Worm (Caenorhabditis elegans): ENCODE results near the gene srxa-8.
A peak's percentile ranks its signal among the peaks of the same experiment; 100 is the strongest.

srxa-8 gene

ce11 chrX:13284091-13284490 lies 24.6 kb downstream of the srxa-8 start, which contains the start of gene cyp-14A4:
Gene cyp-14A4 (minus strand): TSS chrX:13284197.
- TF ChIP-seq ets-7 (tag; optimal IDR thresholded peaks at IDR 0.05) = no peak

- no peak for TF ChIP-seq ets-7 (tag; optimal IDR thresholded peaks at IDR 0.05)
- TF ChIP-seq hnd-1 (tag; optimal IDR thresholded peaks at IDR 0.05) = no peak
- TF ChIP-seq tbx-37 (GFP tag; conservative IDR thresholded peaks at IDR 0.05) = no peak
- no peak for TF ChIP-seq flt-1 (GFP tag; IDR thresholded peaks at IDR 0.05)
- TF ChIP-seq scrt-1 (GFP tag; IDR thresholded peaks at IDR 0.05) = no peak
- no peak for TF ChIP-seq ceh-36 (tag; optimal IDR thresholded peaks at IDR 0.05)
- no peak for TF ChIP-seq aly-1 (tag; optimal IDR thresholded peaks at IDR 0.05)
- TF ChIP-seq ama-1 (optimal IDR thresholded peaks at IDR 0.05) = no peak
- TF ChIP-seq tra-4 (tag; optimal IDR thresholded peaks at IDR 0.05) = no peak
- TF ChIP-seq pes-1 (GFP tag; IDR thresholded peaks at IDR 0.05) = no peak
- no peak for TF ChIP-seq hmg-4 (GFP tag; optimal IDR thresholded peaks at IDR 0.05)
- no peak for TF ChIP-seq sea-1 (GFP tag; conservative IDR thresholded peaks at IDR 0.05)
- TF ChIP-seq F13C5.2 (tag; optimal IDR thresholded peaks at IDR 0.05) = no peak
- TF ChIP-seq tbx-11 (GFP tag; IDR thresholded peaks at IDR 0.05) = no peak
- no peak for TF ChIP-seq B0310.2 (tag; optimal IDR thresholded peaks at IDR 0.05)
- no peak for TF ChIP-seq ceh-13 (GFP tag; optimal IDR thresholded peaks at IDR 0.05)
- no peak for TF ChIP-seq hmbx-1 (tag; optimal IDR thresholded peaks at IDR 0.05)
Observed at ce11 chrX:13283462-13283861, 25.2 kb downstream of the srxa-8 start.

- TF ChIP-seq flt-1 (GFP tag; IDR thresholded peaks at IDR 0.05) (no peak), hmbx-1 (tag; optimal IDR thresholded peaks at IDR 0.05) (no peak)
Observed at ce11 chrX:13278876-13279275, 29.8 kb downstream of the srxa-8 start, which contains the start of gene phf-33. Gene phf-33 (minus strand): TSS chrX:13278976.

ce11 chrX:13274102-13274501 lies 34.5 kb downstream of the srxa-8 start, which contains the start of gene cyp-14A3:
Gene cyp-14A3 (minus strand): TSS chrX:13274202.
- TF ChIP-seq tbx-11 (GFP tag; IDR thresholded peaks at IDR 0.05) (no peak), F13C5.2 (tag; optimal IDR thresholded peaks at IDR 0.05) (no peak), hmg-4 (GFP tag; optimal IDR thresholded peaks at IDR 0.05) (no peak), sea-1 (GFP tag; conservative IDR thresholded peaks at IDR 0.05) (no peak), pes-1 (GFP tag; IDR thresholded peaks at IDR 0.05) (no peak), tra-4 (tag; optimal IDR thresholded peaks at IDR 0.05) (no peak), B0310.2 (tag; optimal IDR thresholded peaks at IDR 0.05) (no peak)

ce11 chrX:13269586-13269985 lies 39.1 kb downstream of the srxa-8 start, which contains the start of gene cyp-14A2:
Gene cyp-14A2 (minus strand): TSS chrX:13269686.
- no peak for TF ChIP-seq scrt-1 (GFP tag; IDR thresholded peaks at IDR 0.05)
- no peak for TF ChIP-seq tbx-37 (GFP tag; conservative IDR thresholded peaks at IDR 0.05)
- TF ChIP-seq B0310.2 (tag; optimal IDR thresholded peaks at IDR 0.05) = no peak
- no peak for TF ChIP-seq hmg-4 (GFP tag; optimal IDR thresholded peaks at IDR 0.05)
- TF ChIP-seq tra-4 (tag; optimal IDR thresholded peaks at IDR 0.05) = no peak
- no peak for TF ChIP-seq ama-1 (optimal IDR thresholded peaks at IDR 0.05)
- TF ChIP-seq ceh-13 (GFP tag; optimal IDR thresholded peaks at IDR 0.05) = no peak
- TF ChIP-seq ets-7 (tag; optimal IDR thresholded peaks at IDR 0.05) = no peak
- TF ChIP-seq hnd-1 (tag; optimal IDR thresholded peaks at IDR 0.05) = no peak
- TF ChIP-seq aly-1 (tag; optimal IDR thresholded peaks at IDR 0.05) = no peak
- no peak for TF ChIP-seq sea-1 (GFP tag; conservative IDR thresholded peaks at IDR 0.05)

- TF ChIP-seq hmbx-1 (tag; optimal IDR thresholded peaks at IDR 0.05) (no peak), pes-1 (GFP tag; IDR thresholded peaks at IDR 0.05) (no peak), aly-1 (tag; optimal IDR thresholded peaks at IDR 0.05) (no peak), ceh-13 (GFP tag; optimal IDR thresholded peaks at IDR 0.05) (no peak), F13C5.2 (tag; optimal IDR thresholded peaks at IDR 0.05) (no peak), ets-7 (tag; optimal IDR thresholded peaks at IDR 0.05) (no peak), hmg-4 (GFP tag; optimal IDR thresholded peaks at IDR 0.05) (no peak), tbx-11 (GFP tag; IDR thresholded peaks at IDR 0.05) (no peak), flt-1 (GFP tag; IDR thresholded peaks at IDR 0.05) (no peak), sea-1 (GFP tag; conservative IDR thresholded peaks at IDR 0.05) (no peak)
Observed at ce11 chrX:13267230-13267629, 41.4 kb downstream of the srxa-8 start, which contains the start of gene cyp-14A1. Gene cyp-14A1 (minus strand): TSS chrX:13267355.

- TF ChIP-seq tbx-11 (GFP tag; IDR thresholded peaks at IDR 0.05) = peak; percentile 85
- TF ChIP-seq hmbx-1 (tag; optimal IDR thresholded peaks at IDR 0.05) = peak; percentile 46
- peak; percentile 82 for TF ChIP-seq hmg-4 (GFP tag; optimal IDR thresholded peaks at IDR 0.05)
- peak; percentile 84 for TF ChIP-seq flt-1 (GFP tag; IDR thresholded peaks at IDR 0.05)
- TF ChIP-seq ceh-36 (tag; optimal IDR thresholded peaks at IDR 0.05) = peak; percentile 47
- peak; percentile 88 for TF ChIP-seq scrt-1 (GFP tag; IDR thresholded peaks at IDR 0.05)
- TF ChIP-seq tra-4 (tag; optimal IDR thresholded peaks at IDR 0.05) = peak; percentile 22
- TF ChIP-seq F13C5.2 (tag; optimal IDR thresholded peaks at IDR 0.05) = peak; percentile 83
- TF ChIP-seq aly-1 (tag; optimal IDR thresholded peaks at IDR 0.05) = peak; percentile 65
- peak; percentile 64 for TF ChIP-seq B0310.2 (tag; optimal IDR thresholded peaks at IDR 0.05)
- TF ChIP-seq ama-1 (optimal IDR thresholded peaks at IDR 0.05) = no peak
- peak; percentile 59 for TF ChIP-seq sea-1 (GFP tag; conservative IDR thresholded peaks at IDR 0.05)
- no peak; the same call in 1 of the 2 replicates for TF ChIP-seq pes-1 (GFP tag; IDR thresholded peaks at IDR 0.05)
- peak; percentile 65 for TF ChIP-seq ceh-13 (GFP tag; optimal IDR thresholded peaks at IDR 0.05)
- peak; percentile 88 for TF ChIP-seq tbx-37 (GFP tag; conservative IDR thresholded peaks at IDR 0.05)
- peak; percentile 53 for TF ChIP-seq ets-7 (tag; optimal IDR thresholded peaks at IDR 0.05)
- TF ChIP-seq hnd-1 (tag; optimal IDR thresholded peaks at IDR 0.05) = peak; percentile 57
Observed at ce11 chrX:13264550-13264949, 44.1 kb downstream of the srxa-8 start.

ce11 chrX:13262195-13262594 lies 46.5 kb downstream of the srxa-8 start, which contains the start of gene K09A11.1:
Gene K09A11.1 (plus strand): TSS chrX:13262495.
- TF ChIP-seq tbx-11 (GFP tag; IDR thresholded peaks at IDR 0.05) = no peak
- no peak for TF ChIP-seq flt-1 (GFP tag; IDR thresholded peaks at IDR 0.05)

All from whole organism, early embryonic.